Fruit fly (Drosophila melanogaster): ENCODE measurements around the gene CG43055.

CG43055 gene

dm6 chr2L:4389405-4390115, 21.4 kb upstream of the CG43055 start:
- TF ChIP-seq Eip78C (GFP tag) = peak; percentile 42
- TF ChIP-seq svp (GFP tag) = peak; percentile 97
- TF ChIP-seq Lpt (GFP tag; optimal IDR thresholded peaks at IDR 0.05) = no peak
- TF ChIP-seq Sox14 (GFP tag; optimal IDR thresholded peaks at IDR 0.05) = no peak
- no peak for TF ChIP-seq CG1621 (tag; optimal IDR thresholded peaks at IDR 0.05)
- TF ChIP-seq vri (GFP tag; optimal IDR thresholded peaks at IDR 0.05) = peak; percentile 58

dm6 chr2L:4393842-4394421, 17.0 kb upstream of the CG43055 start, which contains the start of gene CG3652:
CG3652 (minus strand) TSS chr2L:4393876.
- TF ChIP-seq Hr39 (GFP tag; optimal IDR thresholded peaks at IDR 0.05) = no peak
- TF ChIP-seq CG6276 (GFP tag; optimal IDR thresholded peaks at IDR 0.05) = no peak
- no peak for TF ChIP-seq Met (GFP tag; optimal IDR thresholded peaks at IDR 0.05)
- peak; percentile 26 for TF ChIP-seq CG11902 (GFP tag; optimal IDR thresholded peaks at IDR 0.05)
- no peak for TF ChIP-seq CG8319 (GFP tag; optimal IDR thresholded peaks at IDR 0.05)
- TF ChIP-seq CG6792 (GFP tag; optimal IDR thresholded peaks at IDR 0.05) = no peak
- TF ChIP-seq Ets96B (tag; optimal IDR thresholded peaks at IDR 0.05) = no peak
- TF ChIP-seq vri (GFP tag; optimal IDR thresholded peaks at IDR 0.05) = no peak
- no peak for TF ChIP-seq Hr38 (GFP tag; optimal IDR thresholded peaks at IDR 0.05)
- TF ChIP-seq CG11762 (GFP tag; optimal IDR thresholded peaks at IDR 0.05; ENCODE audit: insufficient read depth) = peak; percentile 37
- TF ChIP-seq spab (GFP tag; optimal IDR thresholded peaks at IDR 0.05) = no peak
- TF ChIP-seq salr (GFP tag; optimal IDR thresholded peaks at IDR 0.05) = no peak
- TF ChIP-seq CG4318 (GFP tag; optimal IDR thresholded peaks at IDR 0.05) = no peak
- no peak for TF ChIP-seq OdsH (GFP tag; optimal IDR thresholded peaks at IDR 0.05)
- 0 out of 3 replicates have a peak, but pooled peaks have one; percentile 33 for TF ChIP-seq CG8119 (GFP tag; IDR thresholded peaks at IDR 0.05)
- no peak for TF ChIP-seq CG7368 (GFP tag; optimal IDR thresholded peaks at IDR 0.05)
- no peak for TF ChIP-seq ss (GFP tag; optimal IDR thresholded peaks at IDR 0.05)
- no peak for TF ChIP-seq topi (GFP tag; optimal IDR thresholded peaks at IDR 0.05)
- no peak for TF ChIP-seq Sox102F (GFP tag; optimal IDR thresholded peaks at IDR 0.05)
- no peak for TF ChIP-seq pdm3 (GFP tag; optimal IDR thresholded peaks at IDR 0.05)
- TF ChIP-seq svp (GFP tag) = peak; percentile 88
- TF ChIP-seq Smox (GFP tag; optimal IDR thresholded peaks at IDR 0.05) = no peak
- no peak for TF ChIP-seq CG10669 (GFP tag; optimal IDR thresholded peaks at IDR 0.05)
- TF ChIP-seq CG6808 (GFP tag; optimal IDR thresholded peaks at IDR 0.05) = no peak
- peak; percentile 37 for TF ChIP-seq Sox15 (GFP tag; optimal IDR thresholded peaks at IDR 0.05)
- peak; percentile 56 for TF ChIP-seq CG3032 (tag; optimal IDR thresholded peaks at IDR 0.05)
- peak; percentile 61 for TF ChIP-seq lz (GFP tag; optimal IDR thresholded peaks at IDR 0.05)
- TF ChIP-seq CG31627 (GFP tag; optimal IDR thresholded peaks at IDR 0.05) = peak; percentile 62
- TF ChIP-seq Sox14 (GFP tag; optimal IDR thresholded peaks at IDR 0.05) = peak; percentile 63
- TF ChIP-seq fd59A (GFP tag; optimal IDR thresholded peaks at IDR 0.05) = no peak
- no peak for TF ChIP-seq CG6854 (GFP tag; optimal IDR thresholded peaks at IDR 0.05)
- TF ChIP-seq esn (GFP tag; optimal IDR thresholded peaks at IDR 0.05) = peak; percentile 60
- TF ChIP-seq dac (GFP tag; optimal IDR thresholded peaks at IDR 0.05) = no peak
- no peak for TF ChIP-seq achi (GFP tag; optimal IDR thresholded peaks at IDR 0.05)
- no peak for TF ChIP-seq eg (GFP tag; IDR thresholded peaks at IDR 0.05)
- TF ChIP-seq Eip78C (GFP tag) = no peak
- TF ChIP-seq CG10631 (GFP tag; optimal IDR thresholded peaks at IDR 0.05) = no peak

Measured in whole organism, prepupa.